Fruit fly (Drosophila melanogaster) whole organism, larva: Measurements from ENCODE around the gene CG9044.
A peak's percentile ranks its signal among the peaks of the same experiment; 100 is the strongest.

ENCODE experiments used
- noc ChIP-seq: fragments of 200-800 bp; sonication (Bioruptor generic); optimal IDR thresholded peaks from 3 replicates; lab custom pipeline; 2019; ENCODE audit warnings: missing biosample characterization, mild to moderate bottlenecking, missing genetic modification characterization, moderate library complexity

The CG9044 gene

DNA sequence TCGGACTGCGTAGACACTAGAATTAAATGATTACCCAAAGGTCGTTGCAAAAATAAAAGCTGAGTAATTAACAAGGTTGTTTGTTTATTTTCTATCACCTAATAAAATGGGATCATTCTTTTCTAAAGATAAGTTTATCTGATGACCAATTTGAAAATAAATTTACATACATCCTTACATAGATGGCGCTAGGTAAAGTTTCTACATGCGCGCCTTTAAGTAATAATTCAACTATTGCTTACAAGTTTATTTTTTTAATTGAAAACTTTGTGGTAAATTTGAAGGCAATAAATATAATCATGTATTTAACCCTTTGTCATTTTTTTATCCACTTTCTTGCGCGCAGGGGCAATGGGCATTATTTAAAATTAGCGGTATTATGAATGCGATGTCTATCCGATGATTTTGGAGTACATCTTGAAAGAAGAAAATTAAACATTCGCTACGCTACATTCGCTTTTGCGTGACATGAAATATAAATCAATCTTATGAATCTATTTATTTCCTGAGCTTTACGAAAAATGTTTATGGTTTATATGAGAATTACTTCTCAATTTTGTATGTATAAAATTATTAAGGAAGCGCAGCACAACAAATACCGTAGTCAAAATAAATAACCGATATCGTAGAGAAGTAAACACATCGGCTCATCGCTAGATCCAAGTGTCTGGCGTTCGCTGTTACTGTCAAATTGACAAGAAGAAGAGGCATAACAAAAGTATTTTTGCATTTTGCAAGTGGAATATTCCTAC is at the start of gene CG9044:
Gene CG9044 (plus strand): TSS at position 676 of the 752 bp plus-strand sequence.
- TF ChIP-seq noc (tag; lab: Kevin White, UChicago): no peak

DNA sequence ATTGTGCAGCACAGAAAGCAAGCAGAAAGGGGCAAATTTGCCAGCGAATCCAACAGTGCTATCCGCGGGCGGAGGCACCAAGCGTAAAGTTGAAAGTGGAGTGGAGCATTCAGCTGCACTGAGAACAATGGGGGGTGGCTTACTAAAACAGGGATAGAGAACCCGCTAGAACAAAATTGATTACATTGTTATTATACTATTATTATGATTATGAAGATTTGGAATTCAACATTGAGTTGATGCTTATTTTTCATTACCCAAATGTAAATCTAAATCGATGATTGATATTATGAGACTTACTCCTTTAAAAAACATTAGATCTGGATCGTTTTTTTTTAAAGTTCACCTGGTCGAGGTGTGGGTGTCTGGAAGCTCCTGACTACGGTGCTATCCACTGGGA is 47.7 kb upstream of the CG9044 start:
- no peak for TF ChIP-seq noc (tag; lab: Kevin White, UChicago)

DNA sequence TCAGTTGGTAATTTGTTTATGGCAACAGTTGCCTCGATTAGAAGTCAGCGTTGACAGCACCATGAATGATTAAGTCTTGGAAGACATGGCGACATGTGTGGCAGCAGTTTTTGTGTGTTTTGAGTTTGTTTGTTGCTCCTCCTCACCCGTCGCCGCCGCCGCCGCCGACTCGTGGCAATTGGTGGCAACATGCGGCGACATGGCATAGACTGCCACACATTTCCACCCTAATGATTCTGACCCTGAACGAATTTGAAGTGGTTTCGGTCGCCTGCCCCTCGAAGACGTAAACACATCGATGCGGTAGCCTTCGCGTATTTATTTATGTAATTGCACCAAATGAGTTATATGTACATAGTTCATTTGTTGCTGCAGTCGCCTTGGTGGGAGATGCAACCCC is 46.4 kb upstream of the CG9044 start:
- no peak for TF ChIP-seq noc (tag; lab: Kevin White, UChicago)

DNA sequence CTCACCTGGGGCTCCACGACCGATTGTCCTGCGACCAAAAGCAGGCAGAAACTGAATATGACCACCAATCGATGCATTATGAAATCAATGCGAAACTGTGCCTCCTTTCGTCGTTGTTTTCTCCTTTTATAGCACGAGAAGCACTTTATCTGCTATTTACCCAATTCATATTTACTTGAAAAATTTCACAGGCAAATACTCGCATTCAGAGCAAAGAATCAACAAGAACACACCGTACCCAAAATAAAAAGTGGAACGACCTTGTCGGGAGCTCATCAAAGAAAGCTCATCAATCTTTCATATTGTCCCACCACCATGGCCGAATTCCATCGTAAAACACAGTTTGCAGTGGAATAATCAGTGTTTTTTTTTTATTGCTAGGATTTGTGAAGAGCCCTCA is 44.7 kb upstream of the CG9044 start, which contains the start of gene CG9021:
Gene CG9021 (minus strand): TSS at position 105 of the 400 bp plus-strand sequence.
- no peak for TF ChIP-seq noc (tag; lab: Kevin White, UChicago)

DNA sequence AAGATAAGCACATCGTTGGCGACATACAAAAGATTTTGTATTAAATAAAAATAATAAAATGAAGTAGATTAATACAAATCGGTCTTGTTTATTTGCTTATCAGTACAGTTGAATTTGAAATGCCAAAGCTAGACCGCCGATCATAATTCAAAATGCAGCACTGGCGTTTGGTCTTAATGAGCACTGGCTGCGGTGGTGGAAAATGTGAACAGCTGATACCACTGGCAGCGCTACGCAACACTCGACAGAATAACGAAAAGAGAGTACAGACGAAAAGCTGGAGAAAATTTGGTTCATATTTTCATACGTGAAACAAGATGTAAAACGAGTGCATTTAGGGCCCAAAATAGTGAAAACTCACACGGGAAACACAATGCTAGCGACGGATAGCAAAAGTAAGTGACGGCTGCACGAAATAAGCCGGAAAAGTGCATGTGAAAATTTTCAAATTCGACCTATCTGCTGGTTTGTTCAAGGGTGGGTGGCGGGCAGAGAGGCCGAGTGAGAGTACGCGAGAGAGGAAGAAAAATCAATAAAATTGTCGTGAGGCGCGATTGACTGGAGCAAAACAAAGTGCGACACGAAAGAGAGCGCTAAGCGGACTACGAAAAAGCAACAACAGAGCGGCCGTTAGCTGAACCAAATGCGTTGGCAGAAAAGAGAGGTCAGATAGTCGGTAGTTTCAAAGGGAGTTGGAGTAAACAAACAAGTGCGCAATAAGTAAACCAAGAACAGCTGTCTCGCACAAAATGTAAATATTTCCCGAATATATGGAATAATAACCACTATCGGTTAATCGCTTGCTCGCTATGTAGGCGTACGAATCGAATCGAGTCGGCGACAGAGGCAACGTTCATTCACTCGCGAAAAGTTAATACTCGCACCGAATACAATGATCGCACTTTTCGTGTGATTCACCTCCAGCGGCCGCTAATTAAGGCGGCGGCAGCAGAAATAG is 42.1 kb upstream of the CG9044 start, which contains the start of gene bchs:
Gene bchs (plus strand): TSS at position 277 of the 958 bp plus-strand sequence.
- TF ChIP-seq noc (tag; lab: Kevin White, UChicago): peak; percentile 18

DNA sequence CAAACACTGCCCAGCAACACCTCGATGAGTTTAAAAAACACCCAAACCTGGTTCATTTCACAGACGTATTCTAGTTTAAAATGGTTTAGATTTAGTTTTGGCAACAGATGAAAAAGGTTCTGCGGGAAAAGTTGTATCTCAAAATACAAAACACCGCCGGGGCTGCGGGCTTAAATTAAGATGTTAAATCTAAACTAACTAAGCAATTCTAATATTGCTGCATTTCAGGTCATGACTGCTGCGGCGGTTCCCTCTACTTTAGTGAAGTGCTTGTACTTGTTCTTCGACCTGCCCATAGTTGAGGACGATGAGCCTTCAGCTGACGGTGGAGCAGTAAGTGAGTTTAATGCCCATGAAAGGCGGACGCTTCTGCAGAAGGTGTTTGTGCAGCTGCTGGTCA is 39.1 kb upstream of the CG9044 start, which contains the start of gene CG14000:
Gene CG14000 (minus strand): TSS at position 101 of the 400 bp plus-strand sequence.
- no peak for TF ChIP-seq noc (tag; lab: Kevin White, UChicago)

DNA sequence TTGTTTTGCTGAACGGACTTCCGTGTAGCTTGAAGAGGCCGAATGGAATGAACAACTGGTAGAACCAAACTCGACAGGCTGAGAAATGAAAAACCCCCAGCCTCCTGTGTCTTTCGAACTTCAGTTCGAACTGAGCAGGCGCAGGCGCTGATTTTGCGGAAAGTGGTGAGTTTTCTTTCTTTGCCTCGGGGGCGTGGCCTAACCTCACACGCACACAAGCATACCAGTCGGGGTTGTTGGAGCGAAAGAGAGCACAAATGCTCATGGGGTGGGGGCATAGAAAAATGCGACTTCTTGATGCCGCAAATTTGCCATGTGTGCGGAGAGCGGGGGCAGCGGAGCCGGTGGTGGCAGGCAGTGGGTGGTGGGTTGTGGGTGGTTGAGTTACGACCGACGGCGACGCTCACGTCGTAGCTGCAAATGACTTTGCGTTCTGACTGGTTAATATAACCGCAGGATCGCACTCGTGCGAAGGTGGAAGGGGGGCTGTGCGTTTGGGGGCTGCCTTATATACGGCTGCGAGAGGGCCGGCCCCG is 25.6 kb upstream of the CG9044 start, which contains the start of gene CG9016:
Gene CG9016 (minus strand): TSS at position 51 of the 536 bp plus-strand sequence.
- no peak for TF ChIP-seq noc (tag; lab: Kevin White, UChicago)

DNA sequence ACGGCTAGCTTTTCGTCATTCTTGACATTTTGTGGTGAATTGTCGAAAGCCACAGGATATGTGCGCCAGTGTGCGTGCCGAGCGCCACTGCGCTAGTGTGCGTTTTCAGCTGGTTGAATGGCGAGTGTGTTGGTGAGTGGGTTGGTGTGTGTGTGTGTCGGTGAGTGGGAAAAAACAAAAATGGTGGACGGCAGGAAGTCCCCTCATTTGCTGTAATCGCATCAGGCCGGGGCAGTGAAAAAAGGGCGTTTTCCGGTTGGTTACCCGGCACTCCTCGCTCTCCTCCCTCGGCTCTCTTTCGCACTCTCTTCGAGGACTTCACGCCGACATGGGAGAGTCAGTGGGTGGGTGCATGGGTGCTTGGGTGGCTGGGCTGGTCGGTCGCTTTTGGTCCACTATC is 24.1 kb upstream of the CG9044 start:
- TF ChIP-seq noc (tag; lab: Kevin White, UChicago): no peak

DNA sequence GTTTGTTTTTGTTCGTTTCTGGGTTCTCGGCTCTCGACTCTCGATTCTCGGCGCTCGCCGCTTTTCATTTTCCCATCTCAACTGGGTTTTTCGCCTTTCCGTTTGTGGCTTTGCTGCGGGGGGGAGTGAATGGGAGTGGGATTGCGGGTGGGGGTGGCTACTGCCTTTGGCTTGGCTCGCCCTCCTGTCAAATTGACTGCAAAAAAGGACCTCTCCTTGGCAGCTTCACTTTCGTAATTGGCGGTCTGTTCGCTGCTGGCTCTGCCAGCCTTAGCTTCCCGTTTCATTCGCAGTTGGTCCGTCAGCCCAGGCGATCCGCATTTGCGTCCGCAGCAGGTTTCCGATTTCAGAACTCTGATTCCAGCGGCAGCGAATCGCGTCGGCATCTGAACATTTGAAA is 23.6 kb upstream of the CG9044 start, which contains the start of gene dsf:
Gene dsf (plus strand): TSS at position 301 of the 400 bp plus-strand sequence.
- no peak for TF ChIP-seq noc (tag; lab: Kevin White, UChicago)

DNA sequence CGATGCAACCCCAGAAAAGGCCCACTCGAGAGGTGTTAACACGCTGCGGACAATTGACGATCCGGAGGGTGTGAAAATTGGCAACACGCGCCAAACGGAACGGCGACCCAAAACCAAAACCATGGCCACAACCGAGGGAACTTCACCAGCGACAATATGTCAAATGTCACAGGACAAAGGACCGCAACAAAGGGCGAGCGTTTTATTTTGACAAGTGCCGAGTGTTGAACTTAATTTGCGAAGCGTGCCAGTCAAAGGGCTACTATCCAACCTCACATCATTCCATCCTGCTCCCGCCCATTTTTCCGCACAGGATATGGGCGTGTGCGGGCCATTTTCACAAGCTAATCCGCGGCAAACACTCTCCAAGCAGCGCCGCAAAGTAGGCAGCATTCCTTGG is 21.9 kb upstream of the CG9044 start:
- no peak for TF ChIP-seq noc (tag; lab: Kevin White, UChicago)

DNA sequence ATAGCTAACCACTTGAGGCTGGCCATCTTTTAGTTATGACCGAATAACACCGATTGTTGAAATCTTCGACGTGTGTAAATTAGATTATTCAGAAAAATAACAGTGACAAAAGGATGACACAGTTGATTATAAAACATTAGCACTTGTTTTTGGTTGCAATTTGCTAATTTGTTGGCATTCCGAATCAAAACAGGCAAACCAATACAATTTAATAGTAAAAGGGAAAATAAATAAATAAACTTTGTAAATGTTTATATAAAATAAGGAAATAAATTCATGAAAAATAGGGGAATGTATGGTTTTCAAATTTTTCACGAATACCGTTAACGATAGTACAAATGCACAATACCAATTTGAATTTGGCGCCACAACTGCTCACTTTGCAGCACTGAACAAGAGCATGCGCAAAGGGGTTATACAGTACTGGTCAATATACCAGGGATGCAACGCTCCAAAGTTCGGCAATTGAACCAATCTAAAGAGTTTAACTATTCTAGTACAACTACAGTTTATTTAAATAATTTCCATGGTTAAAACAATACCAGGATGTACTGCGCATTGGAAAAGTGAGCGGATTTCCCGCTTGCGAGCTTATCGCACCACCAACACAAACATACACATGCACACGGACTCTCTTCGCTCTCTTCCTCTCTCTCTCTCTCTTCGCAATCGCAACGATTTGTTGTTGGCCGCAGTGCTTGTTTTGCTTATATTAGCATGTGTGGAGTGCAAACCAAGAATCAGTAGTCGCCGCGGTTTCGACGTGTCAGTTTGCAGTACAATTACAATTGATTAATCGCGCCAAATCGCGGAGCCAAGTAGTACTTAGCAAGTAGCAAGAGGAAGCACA is 5.8 kb upstream of the CG9044 start, which contains the start of the genes Sfp26Ad and Gpdh1:
Gene Sfp26Ad (minus strand): TSS at position 76 of the 850 bp plus-strand sequence.
Gene Gpdh1 (plus strand): TSS at position 415 of the 850 bp plus-strand sequence.
- TF ChIP-seq noc (tag; lab: Kevin White, UChicago): peak; percentile 77

DNA sequence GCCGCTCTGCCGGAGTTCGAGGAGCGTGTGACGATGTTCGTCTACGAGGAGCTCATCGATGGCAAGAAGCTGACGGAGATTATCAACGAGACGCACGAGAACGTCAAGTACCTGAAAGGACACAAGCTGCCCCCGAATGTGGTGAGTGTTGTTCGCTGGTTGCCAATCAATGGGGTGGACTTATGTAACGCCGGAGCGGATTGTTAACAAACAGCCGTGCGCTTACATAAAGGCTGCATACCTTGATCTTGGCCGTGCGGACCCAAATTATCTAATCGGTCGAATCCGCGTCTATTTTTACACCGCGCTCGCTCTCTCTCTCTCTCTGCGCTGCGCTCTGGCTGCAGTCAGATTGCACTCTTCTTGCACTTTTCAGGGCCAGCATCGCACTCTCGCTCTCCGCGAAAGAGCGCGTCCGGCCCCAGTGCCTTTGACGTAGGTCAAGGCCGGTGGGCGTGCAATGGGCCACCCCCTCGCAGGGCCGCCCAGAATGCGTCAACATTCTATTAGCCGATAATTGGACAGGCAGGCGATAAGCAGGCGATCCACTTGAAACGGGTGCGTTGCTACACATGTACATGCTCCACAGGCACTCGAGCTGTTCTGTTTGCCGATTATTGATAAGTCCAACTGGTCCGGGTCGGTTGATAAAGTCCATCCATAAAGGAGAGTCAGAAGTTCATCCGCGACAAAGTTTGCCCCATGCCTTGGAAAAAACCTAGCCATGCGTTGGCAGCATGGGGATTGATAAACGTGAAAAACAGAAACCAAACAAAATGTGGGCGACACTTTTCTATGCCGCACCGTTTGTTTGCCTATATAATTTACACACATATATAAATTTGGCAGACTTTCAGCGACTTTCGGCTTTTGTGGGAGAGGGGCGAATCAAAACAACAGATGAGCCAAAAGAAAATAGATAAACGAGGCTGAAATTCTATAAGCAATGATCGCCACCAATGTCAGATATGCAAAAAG is 4.7 kb upstream of the CG9044 start:
- no peak for TF ChIP-seq noc (tag; lab: Kevin White, UChicago)
